Worm (Caenorhabditis elegans) whole organism, late embryonic: Measurements from ENCODE around the gene fbxb-77.

Experiments used
- C38D4.7 ChIP-seq: fragments of 200-800 bp; sonication (Bioruptor generic); optimal IDR thresholded peaks from 2 replicates; lab custom pipeline; 2018; ENCODE audit warnings: mild to moderate bottlenecking, missing genetic modification characterization, moderate library complexity, missing compliant biosample characterization
- K09A11.1 ChIP-seq: sonication (generic microtip); optimal IDR thresholded peaks from 2 replicates; lab custom pipeline; 2017; ENCODE audit warnings: antibody characterized with exemption, mild to moderate bottlenecking, missing genetic modification characterization, missing compliant biosample characterization; ENCODE audit not compliant: insufficient read depth
- T23F11.4 ChIP-seq: fragments of 200-800 bp; sonication (Bioruptor generic); optimal IDR thresholded peaks from 2 replicates; lab custom pipeline; 2018; ENCODE audit warnings: mild to moderate bottlenecking, missing genetic modification characterization, missing compliant biosample characterization
- ahr-1 ChIP-seq: sonication (generic microtip); optimal IDR thresholded peaks from 2 replicates; lab custom pipeline; 2016; ENCODE audit warnings: missing genetic modification characterization, missing compliant biosample characterization
- ceh-18 ChIP-seq: sonication (generic microtip); optimal IDR thresholded peaks from 2 replicates; lab custom pipeline; 2016; ENCODE audit warnings: missing genetic modification characterization, missing compliant biosample characterization
- ceh-24 ChIP-seq: sonication (generic microtip); optimal IDR thresholded peaks from 2 replicates; lab custom pipeline; 2016; ENCODE audit warnings: mild to moderate bottlenecking, missing genetic modification characterization, missing compliant biosample characterization
- ceh-30 ChIP-seq: fragments of 150-350 bp; optimal IDR thresholded peaks from 2 replicates; lab custom pipeline; 2014; ENCODE audit warnings: missing biosample characterization, missing genetic modification characterization
- ceh-34 ChIP-seq: sonication (generic microtip); optimal IDR thresholded peaks from 2 replicates; lab custom pipeline; 2016; ENCODE audit warnings: mild to moderate bottlenecking, missing genetic modification characterization, missing compliant biosample characterization
- ceh-45 ChIP-seq: fragments of 200-800 bp; sonication (Bioruptor generic); IDR thresholded peaks from 2 replicates; pipeline ENCODE4 v1.3.6; 2022; ENCODE audit warnings: missing genetic modification reagents, missing genetic modification characterization, missing compliant biosample characterization
- ceh-6 ChIP-seq: fragments of 200-800 bp; sonication (Bioruptor generic); optimal IDR thresholded peaks from 2 replicates; lab custom pipeline; 2018; ENCODE audit warnings: mild to moderate bottlenecking, missing genetic modification characterization, missing compliant biosample characterization
- ceh-9 ChIP-seq: sonication (generic microtip); optimal IDR thresholded peaks from 2 replicates; lab custom pipeline; 2016; ENCODE audit warnings: mild to moderate bottlenecking, missing genetic modification characterization, inconsistent platforms, missing compliant biosample characterization
- dve-1 ChIP-seq: sonication (generic microtip); optimal IDR thresholded peaks from 2 replicates; lab custom pipeline; 2017; ENCODE audit warnings: antibody characterized with exemption, mild to moderate bottlenecking, missing genetic modification characterization, missing compliant biosample characterization
- elt-2 ChIP-seq: sonication (generic microtip); optimal IDR thresholded peaks from 2 replicates; lab custom pipeline; 2016; ENCODE audit warnings: missing genetic modification reagents, missing genetic modification characterization, missing compliant biosample characterization
- eyg-1 ChIP-seq: sonication (generic microtip); optimal IDR thresholded peaks from 2 replicates; lab custom pipeline; 2016; ENCODE audit warnings: missing genotype, missing genetic modification characterization, missing compliant biosample characterization
- gmeb-2 ChIP-seq: sonication (generic microtip); optimal IDR thresholded peaks from 2 replicates; lab custom pipeline; 2016; ENCODE audit warnings: missing genetic modification characterization, inconsistent platforms, missing compliant biosample characterization
- hlh-30 ChIP-seq: sonication (generic microtip); optimal IDR thresholded peaks from 2 replicates; lab custom pipeline; 2017; ENCODE audit warnings: antibody characterized with exemption, missing genetic modification characterization, missing compliant biosample characterization; ENCODE audit not compliant: insufficient read depth
- lin-11 ChIP-seq: fragments of 200-800 bp; sonication (Bioruptor generic); optimal IDR thresholded peaks from 2 replicates; lab custom pipeline; 2018; ENCODE audit warnings: mild to moderate bottlenecking, missing genetic modification characterization, missing compliant biosample characterization
- madf-2 ChIP-seq: sonication (generic microtip); optimal IDR thresholded peaks from 2 replicates; lab custom pipeline; 2017; ENCODE audit warnings: missing genetic modification characterization, missing compliant biosample characterization
- mec-3 ChIP-seq: sonication (generic microtip); optimal IDR thresholded peaks from 2 replicates; lab custom pipeline; 2016; ENCODE audit warnings: borderline replicate concordance, missing genetic modification characterization, missing compliant biosample characterization
- nfya-1 ChIP-seq: sonication (generic microtip); optimal IDR thresholded peaks from 2 replicates; lab custom pipeline; 2017; ENCODE audit warnings: missing genetic modification characterization, mild to moderate bottlenecking, missing compliant biosample characterization, antibody characterized with exemption, moderate library complexity
- nhr-11 ChIP-seq: fragments of 150-350 bp; optimal IDR thresholded peaks from 2 replicates; lab custom pipeline; 2014; ENCODE audit warnings: missing biosample characterization, missing genetic modification characterization
- nhr-232 ChIP-seq: sonication (generic microtip); optimal IDR thresholded peaks from 2 replicates; lab custom pipeline; 2016; ENCODE audit warnings: missing genetic modification characterization, missing compliant biosample characterization
- pat-9 ChIP-seq: fragments of 200-800 bp; sonication (Bioruptor generic); optimal IDR thresholded peaks from 2 replicates; lab custom pipeline; 2018; ENCODE audit warnings: mild to moderate bottlenecking, missing genetic modification characterization, moderate library complexity, missing compliant biosample characterization
- pax-1 ChIP-seq: fragments of 150-350 bp; optimal IDR thresholded peaks from 2 replicates; lab custom pipeline; 2014; ENCODE audit warnings: missing biosample characterization, missing genetic modification characterization
- pros-1 ChIP-seq: fragments of 150-350 bp; optimal IDR thresholded peaks from 2 replicates; lab custom pipeline; 2014; ENCODE audit warnings: missing biosample characterization, missing genetic modification reagents, missing genetic modification characterization
- ref-2 ChIP-seq: sonication (generic microtip); optimal IDR thresholded peaks from 2 replicates; lab custom pipeline; 2016; ENCODE audit warnings: missing genetic modification characterization, missing compliant biosample characterization
- rnt-1 ChIP-seq: sonication (generic microtip); optimal IDR thresholded peaks from 2 replicates; lab custom pipeline; 2016; ENCODE audit warnings: missing genetic modification characterization, missing compliant biosample characterization
- syd-9 ChIP-seq: sonication (generic microtip); optimal IDR thresholded peaks from 2 replicates; lab custom pipeline; 2016; ENCODE audit warnings: mild to moderate bottlenecking, missing genetic modification characterization, moderate library complexity, missing compliant biosample characterization
- tbx-7 ChIP-seq: sonication (generic microtip); optimal IDR thresholded peaks from 2 replicates; lab custom pipeline; 2016; ENCODE audit warnings: missing genotype, missing genetic modification characterization, missing compliant biosample characterization
- ttx-3 ChIP-seq: sonication (generic microtip); optimal IDR thresholded peaks from 2 replicates; lab custom pipeline; 2016; ENCODE audit warnings: missing genetic modification reagents, missing genetic modification characterization, missing compliant biosample characterization
- unc-3 ChIP-seq, 2 experiments: fragments of 200-800 bp in 1 of 2; sonication (Bioruptor generic) in 1 of 2; sonication (generic microtip) in 1 of 2; conservative IDR thresholded peaks in 1 of 2; optimal IDR thresholded peaks in 1 of 2; 2 replicates each; pipeline versions ENCODE4 v1.3.6 to Lab custom; 2016 to 2022; ENCODE audit warnings: missing compliant biosample characterization in 2 of 2, missing genetic modification characterization in 2 of 2, missing genetic modification reagents in 1 of 2
- ztf-16 ChIP-seq: sonication (generic microtip); optimal IDR thresholded peaks from 2 replicates; lab custom pipeline; 2017; ENCODE audit warnings: missing genetic modification characterization, missing compliant biosample characterization

Gene fbxb-77

ce11 chrIV:4789445-4789844 is 33.5 kb upstream of the fbxb-77 start, which contains the start of gene R11E3.1:
Gene R11E3.1 (plus strand): TSS chrIV:4789745.
- TF ChIP-seq nhr-232 (tag; lab: Kevin White, UChicago) (no peak), lin-11 (tag; lab: Kevin White, UChicago) (no peak), ahr-1 (no peak), C38D4.7 (GFP tag; lab: Kevin White, UChicago) (no peak), ceh-30 (tag; lab: Kevin White, UChicago) (no peak), ceh-45 (GFP tag; lab: Robert Waterston, UW) (no peak), hlh-30 (tag; lab: Kevin White, UChicago) (no peak), tbx-7 (no peak), pax-1 (tag; lab: Kevin White, UChicago) (no peak), mec-3 (tag; lab: Kevin White, UChicago) (no peak), ceh-24 (tag; lab: Kevin White, UChicago) (no peak), rnt-1 (tag; lab: Kevin White, UChicago) (no peak)

- TF ChIP-seq ceh-30 (tag; lab: Kevin White, UChicago), result no peak
- peak; percentile 29 for TF ChIP-seq elt-2 (tag; lab: Kevin White, UChicago)
- no peak for TF ChIP-seq unc-3 (GFP tag; conservative IDR thresholded peaks at IDR 0.05; lab: Robert Waterston, UW)
- TF ChIP-seq unc-3 (tag; optimal IDR thresholded peaks at IDR 0.05; lab: Kevin White, UChicago), result no peak
Observed at ce11 chrIV:4788332-4788731, 32.4 kb upstream of the fbxb-77 start, which contains the start of gene nhr-104. Gene nhr-104 (minus strand): TSS chrIV:4788692.

- peak; percentile 19 for TF ChIP-seq gmeb-2 (tag; lab: Kevin White, UChicago)
- TF ChIP-seq, all 69 proteins: peak for 1; not testable (repeated sequence) for 68
Observed at ce11 chrIV:4784687-4785086, 28.7 kb upstream of the fbxb-77 start.

ce11 chrIV:4781123-4781522 is 25.2 kb upstream of the fbxb-77 start:
- no peak for TF ChIP-seq mec-3 (tag; lab: Kevin White, UChicago)
- no peak for TF ChIP-seq ttx-3
- peak; percentile 23 for TF ChIP-seq elt-2 (tag; lab: Kevin White, UChicago)
- TF ChIP-seq nfya-1 (tag; lab: Kevin White, UChicago), result peak; percentile 4
- TF ChIP-seq ceh-30 (tag; lab: Kevin White, UChicago), result no peak
- no peak for TF ChIP-seq ref-2 (tag; lab: Kevin White, UChicago)
- no peak for TF ChIP-seq pax-1 (tag; lab: Kevin White, UChicago)
- TF ChIP-seq K09A11.1 (tag; lab: Kevin White, UChicago), result no peak
- peak; percentile 3 for TF ChIP-seq ceh-18 (tag; lab: Kevin White, UChicago)
- TF ChIP-seq madf-2, result peak; percentile 15
- TF ChIP-seq nhr-11 (tag; lab: Kevin White, UChicago), result no peak
- TF ChIP-seq eyg-1 (tag; lab: Kevin White, UChicago), result no peak
- TF ChIP-seq, all 69 proteins: peak for 4

ce11 chrIV:4780129-4780528 is 24.2 kb upstream of the fbxb-77 start, which contains the start of gene set-15:
Gene set-15 (minus strand): TSS chrIV:4780229.
- TF ChIP-seq ceh-6 (GFP tag; lab: Kevin White, UChicago) (no peak), ztf-16 (tag; lab: Kevin White, UChicago) (no peak), dve-1 (tag; lab: Kevin White, UChicago) (no peak), syd-9 (tag; lab: Kevin White, UChicago) (no peak), T23F11.4 (GFP tag; lab: Kevin White, UChicago) (no peak), nfya-1 (tag; lab: Kevin White, UChicago) (no peak), pros-1 (tag; lab: Kevin White, UChicago) (no peak), ceh-9 (tag; lab: Kevin White, UChicago) (no peak), mec-3 (tag; lab: Kevin White, UChicago) (no peak), pat-9 (tag; lab: Kevin White, UChicago) (no peak), ceh-34 (tag; lab: Kevin White, UChicago) (no peak)
